Worm (Caenorhabditis elegans) whole organism, L1 larva: Measurements from ENCODE around the gene F54D10.7.
A peak's percentile ranks its signal among the peaks of the same experiment; 100 is the strongest.

Experiments used
- blmp-1 ChIP-seq: fragments of 150-350 bp; optimal IDR thresholded peaks from 2 replicates; lab custom pipeline; 2014; ENCODE audit warnings: missing biosample characterization, missing genetic modification characterization
- ceh-88 ChIP-seq: fragments of 200-800 bp; sonication (Bioruptor generic); IDR thresholded peaks from 2 replicates; pipeline ENCODE4 v1.3.6; 2022; ENCODE audit warnings: missing genetic modification characterization, missing compliant biosample characterization
- lin-13 ChIP-seq: fragments of 150-350 bp; optimal IDR thresholded peaks from 2 replicates; lab custom pipeline; 2014; ENCODE audit warnings: missing biosample characterization, missing genetic modification reagents, missing genetic modification characterization
- nhr-237 ChIP-seq: fragments of 150-350 bp; optimal IDR thresholded peaks from 2 replicates; lab custom pipeline; 2014; ENCODE audit warnings: missing biosample characterization, missing genetic modification characterization
- nhr-76 ChIP-seq: sonication (generic microtip); optimal IDR thresholded peaks from 2 replicates; lab custom pipeline; 2017; ENCODE audit warnings: missing biosample characterization, missing genetic modification characterization
- nhr-90 ChIP-seq: sonication (generic microtip); optimal IDR thresholded peaks from 2 replicates; lab custom pipeline; 2016; ENCODE audit warnings: mild to moderate bottlenecking, missing genetic modification characterization, missing compliant biosample characterization; ENCODE audit not compliant: poor library complexity
- pag-3 ChIP-seq: sonication (generic microtip); optimal IDR thresholded peaks from 2 replicates; lab custom pipeline; 2017; ENCODE audit warnings: missing genetic modification characterization, mild to moderate bottlenecking, missing compliant biosample characterization, antibody characterized with exemption, borderline replicate concordance; ENCODE audit not compliant: insufficient read depth
- pqm-1 ChIP-seq: sonication (generic microtip); optimal IDR thresholded peaks from 3 replicates; lab custom pipeline; 2017; ENCODE audit warnings: missing biosample characterization, missing genetic modification characterization
- snpc-4 ChIP-seq: fragments of 150-350 bp; optimal IDR thresholded peaks from 2 replicates; lab custom pipeline; 2014; ENCODE audit warnings: missing biosample characterization, missing genetic modification characterization
- zip-4 ChIP-seq: fragments of 200-800 bp; sonication (Bioruptor generic); optimal IDR thresholded peaks from 2 replicates; lab custom pipeline; 2018; ENCODE audit warnings: mild to moderate bottlenecking, missing genetic modification characterization, moderate library complexity, missing compliant biosample characterization

DNA sequence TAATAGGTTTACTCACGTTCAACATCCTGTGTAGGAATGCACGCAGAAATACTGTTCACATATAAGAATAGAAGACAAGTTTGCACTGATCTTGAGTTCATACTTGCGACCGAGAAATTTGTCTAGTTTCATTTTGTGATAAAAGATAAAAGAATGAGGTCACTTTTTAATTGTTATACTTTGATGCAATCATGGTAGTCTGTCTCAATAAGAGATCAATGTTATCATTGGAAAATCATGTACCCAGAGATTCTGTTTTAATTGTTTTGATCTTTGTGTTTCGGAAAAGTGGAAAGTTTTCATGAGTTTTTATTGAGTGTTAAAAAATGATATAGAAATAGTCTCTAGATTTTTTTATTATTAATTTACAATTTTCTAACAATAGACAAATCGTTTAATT is 11.3 kb upstream of the F54D10.7 start, which contains the start of gene F54D10.9:
- TF ChIP-seq pqm-1 (tag; lab: Kevin White, UChicago) (no peak), zip-4 (no peak), blmp-1 (tag; lab: Kevin White, UChicago) (peak; percentile 26), nhr-76 (tag; lab: Kevin White, UChicago) (no peak), ceh-88 (no peak), nhr-237 (tag; lab: Kevin White, UChicago) (no peak), snpc-4 (tag; lab: Kevin White, UChicago) (no peak), nhr-90 (tag; lab: Kevin White, UChicago) (no peak), lin-13 (no peak), pag-3 (tag; lab: Kevin White, UChicago) (no peak)
